Worm (Caenorhabditis elegans) whole organism, L3 larva: Measurements from ENCODE around the gene set-19.
A peak's percentile ranks its signal among the peaks of the same experiment; 100 is the strongest.

Source experiments
- ZK546.5 ChIP-seq: sonication (generic microtip); optimal IDR thresholded peaks from 2 replicates; lab custom pipeline; 2017; ENCODE audit warnings: missing biosample characterization, missing genetic modification characterization
- aly-2 ChIP-seq: fragments of 150-350 bp; optimal IDR thresholded peaks from 2 replicates; lab custom pipeline; 2014; ENCODE audit warnings: missing biosample characterization, missing genetic modification characterization
- ceh-16 ChIP-seq: sonication (generic microtip); optimal IDR thresholded peaks from 2 replicates; lab custom pipeline; 2017; ENCODE audit warnings: missing biosample characterization, missing genetic modification characterization
- ceh-28 ChIP-seq: fragments of 150-350 bp; optimal IDR thresholded peaks from 2 replicates; lab custom pipeline; 2014; ENCODE audit warnings: missing biosample characterization, missing genetic modification reagents, missing genetic modification characterization
- ceh-82 ChIP-seq: fragments of 150-350 bp; optimal IDR thresholded peaks from 2 replicates; lab custom pipeline; 2014; ENCODE audit warnings: missing biosample characterization, missing genetic modification characterization
- ceh-9 ChIP-seq: sonication (generic microtip); optimal IDR thresholded peaks from 2 replicates; lab custom pipeline; 2018; ENCODE audit warnings: missing biosample characterization, missing genetic modification characterization
- daf-12 ChIP-seq: fragments of 150-350 bp; optimal IDR thresholded peaks from 2 replicates; lab custom pipeline; 2014; ENCODE audit warnings: missing biosample characterization, missing genetic modification reagents, missing genetic modification characterization
- egl-27 ChIP-seq: sonication (generic microtip); optimal IDR thresholded peaks from 4 replicates; lab custom pipeline; 2017; ENCODE audit warnings: missing biosample characterization, missing genetic modification reagents, missing genetic modification characterization
- egl-5 ChIP-seq: fragments of 150-350 bp; optimal IDR thresholded peaks from 2 replicates; lab custom pipeline; 2017; ENCODE audit warnings: missing biosample characterization, missing genetic modification reagents, missing genetic modification characterization, inconsistent platforms
- elt-1 ChIP-seq: fragments of 150-350 bp; optimal IDR thresholded peaks from 2 replicates; lab custom pipeline; 2014; ENCODE audit warnings: missing biosample characterization, missing genetic modification characterization
- elt-2 ChIP-seq: sonication (generic microtip); optimal IDR thresholded peaks from 2 replicates; lab custom pipeline; 2016; ENCODE audit warnings: missing genetic modification reagents, mild to moderate bottlenecking, missing genetic modification characterization, missing compliant biosample characterization
- elt-3 ChIP-seq, 3 experiments: fragments of 150-350 bp in 1 of 3; sonication (generic microtip) in 2 of 3; optimal IDR thresholded peaks; 2 replicates in 2 of 3; 4 replicates in 1 of 3; lab custom pipeline; 2014 to 2017; ENCODE audit warnings: missing biosample characterization in 3 of 3, missing genetic modification characterization in 3 of 3
- fkh-10 ChIP-seq: sonication (generic microtip); optimal IDR thresholded peaks from 2 replicates; lab custom pipeline; 2017; ENCODE audit warnings: missing biosample characterization, missing genetic modification reagents, missing genetic modification characterization
- hmg-11 ChIP-seq: sonication (generic microtip); optimal IDR thresholded peaks from 2 replicates; lab custom pipeline; 2016; ENCODE audit warnings: missing genetic modification characterization, missing compliant biosample characterization
- jun-1 ChIP-seq: fragments of 150-350 bp; optimal IDR thresholded peaks from 2 replicates; lab custom pipeline; 2014; ENCODE audit warnings: missing biosample characterization, missing genetic modification reagents, missing genetic modification characterization
- lin-15B ChIP-seq: fragments of 150-350 bp; optimal IDR thresholded peaks from 2 replicates; lab custom pipeline; 2014; ENCODE audit warnings: missing biosample characterization, missing genetic modification characterization
- lin-39 ChIP-seq: fragments of 150-350 bp; optimal IDR thresholded peaks from 2 replicates; lab custom pipeline; 2018; ENCODE audit warnings: missing biosample characterization, missing genetic modification reagents, missing genetic modification characterization
- mdl-1 ChIP-seq: fragments of 150-350 bp; optimal IDR thresholded peaks from 2 replicates; lab custom pipeline; 2014; ENCODE audit warnings: missing biosample characterization, missing genetic modification characterization
- mml-1 ChIP-seq: fragments of 150-350 bp; sonication (generic microtip); optimal IDR thresholded peaks from 3 replicates; lab custom pipeline; 2014; ENCODE audit warnings: missing biosample characterization, missing genetic modification characterization
- nfya-1 ChIP-seq: sonication (generic microtip); optimal IDR thresholded peaks from 2 replicates; lab custom pipeline; 2017; ENCODE audit warnings: missing genetic modification characterization, mild to moderate bottlenecking, missing compliant biosample characterization, antibody characterized with exemption, moderate library complexity; ENCODE audit not compliant: insufficient read depth
- nhr-11 ChIP-seq: fragments of 150-350 bp; optimal IDR thresholded peaks from 2 replicates; lab custom pipeline; 2014; ENCODE audit warnings: missing biosample characterization, missing genetic modification characterization
- nhr-12 ChIP-seq: fragments of 150-350 bp; optimal IDR thresholded peaks from 2 replicates; lab custom pipeline; 2014; ENCODE audit warnings: missing biosample characterization, missing genetic modification characterization
- nhr-23 ChIP-seq: fragments of 150-350 bp; optimal IDR thresholded peaks from 2 replicates; lab custom pipeline; 2014; ENCODE audit warnings: missing biosample characterization, missing genetic modification reagents, missing genetic modification characterization
- nhr-237 ChIP-seq: fragments of 150-350 bp; optimal IDR thresholded peaks from 2 replicates; lab custom pipeline; 2014; ENCODE audit warnings: missing biosample characterization, missing genetic modification characterization
- nhr-25 ChIP-seq: sonication (generic microtip); optimal IDR thresholded peaks from 2 replicates; lab custom pipeline; 2017; ENCODE audit warnings: missing biosample characterization, missing genetic modification characterization
- nhr-28 ChIP-seq: fragments of 150-350 bp; optimal IDR thresholded peaks from 2 replicates; lab custom pipeline; 2014; ENCODE audit warnings: missing biosample characterization, missing genetic modification characterization
- nhr-43 ChIP-seq: sonication (generic microtip); optimal IDR thresholded peaks from 2 replicates; lab custom pipeline; 2016; ENCODE audit warnings: mild to moderate bottlenecking, missing genetic modification characterization, missing compliant biosample characterization; ENCODE audit not compliant: poor library complexity, severe bottlenecking
- nhr-76 ChIP-seq: fragments of 150-350 bp; sonication (generic microtip); optimal IDR thresholded peaks from 5 replicates; lab custom pipeline; 2014; ENCODE audit warnings: missing biosample characterization, missing genetic modification characterization
- pha-4 ChIP-seq: fragments of 150-350 bp; optimal IDR thresholded peaks from 2 replicates; lab custom pipeline; 2014; ENCODE audit warnings: missing biosample characterization, missing genetic modification reagents, missing genetic modification characterization
- pqm-1 ChIP-seq: fragments of 150-350 bp; optimal IDR thresholded peaks from 2 replicates; lab custom pipeline; 2017; ENCODE audit warnings: missing biosample characterization, missing genetic modification characterization, inconsistent platforms
- skn-1 ChIP-seq: fragments of 150-350 bp; optimal IDR thresholded peaks from 2 replicates; lab custom pipeline; 2014; ENCODE audit warnings: missing biosample characterization, missing genetic modification characterization
- tbx-2 ChIP-seq: sonication (generic microtip); optimal IDR thresholded peaks from 2 replicates; lab custom pipeline; 2016; ENCODE audit warnings: mild to moderate bottlenecking, missing genetic modification characterization, missing compliant biosample characterization
- zag-1 ChIP-seq: fragments of 150-350 bp; optimal IDR thresholded peaks from 2 replicates; lab custom pipeline; 2014; ENCODE audit warnings: missing biosample characterization, missing genetic modification characterization
- ztf-11 ChIP-seq: fragments of 150-350 bp; optimal IDR thresholded peaks from 2 replicates; lab custom pipeline; 2014; ENCODE audit warnings: missing biosample characterization, missing genetic modification characterization
- ztf-4 ChIP-seq: fragments of 150-350 bp; optimal IDR thresholded peaks from 2 replicates; lab custom pipeline; 2014; ENCODE audit warnings: missing biosample characterization, missing genetic modification characterization

The set-19 gene

ce11 chrX:5659614-5660013 lies 20.4 kb downstream of the set-19 start, which contains the start of gene T22B7.22:
Gene T22B7.22, plus strand, starts transcription at chrX:5659967.
- no peak for TF ChIP-seq jun-1 (tag; lab: Kevin White, UChicago)
- no peak for TF ChIP-seq ZK546.5 (tag; lab: Kevin White, UChicago)
- no peak for TF ChIP-seq nhr-237 (tag; lab: Kevin White, UChicago)
- no peak for TF ChIP-seq nfya-1 (tag; lab: Kevin White, UChicago)
- peak; percentile 28 for TF ChIP-seq nhr-43 (tag; lab: Kevin White, UChicago)
- TF ChIP-seq elt-1 (tag; lab: Kevin White, UChicago) = no peak
- TF ChIP-seq mml-1 (tag; lab: Kevin White, UChicago) = no peak
- no peak for TF ChIP-seq pha-4 (tag; lab: Kevin White, UChicago)
- TF ChIP-seq nhr-25 (tag; lab: Kevin White, UChicago) = peak; percentile 83
- TF ChIP-seq nhr-76 = no peak
- TF ChIP-seq, all 47 proteins: peak for 2

DNA sequence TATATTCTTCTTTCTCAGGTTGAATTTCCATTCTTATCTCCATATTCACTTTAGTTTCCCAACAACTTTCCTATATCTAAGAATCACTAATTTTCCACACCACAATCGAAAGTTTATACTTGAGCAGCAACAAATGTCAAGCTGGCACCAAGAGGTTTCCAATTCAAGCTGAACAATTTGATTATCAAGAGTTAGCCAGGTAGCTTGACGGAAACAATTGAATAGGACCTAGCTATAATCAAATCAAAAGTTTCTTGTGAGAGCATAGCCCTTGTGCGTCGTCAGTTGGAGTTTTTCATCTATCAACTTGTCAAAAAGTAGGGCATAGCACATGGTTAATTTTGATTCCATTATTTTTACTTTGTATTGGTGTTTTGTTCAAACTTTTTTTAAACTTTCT lies 24.4 kb downstream of the set-19 start:
- no peak for TF ChIP-seq ztf-11
- TF ChIP-seq ceh-9 = no peak
- TF ChIP-seq zag-1 = no peak
- TF ChIP-seq fkh-10 (GFP tag; lab: Kevin White, UChicago) = no peak
- TF ChIP-seq elt-1 (tag; lab: Kevin White, UChicago) = no peak
- TF ChIP-seq nhr-11 (tag; lab: Kevin White, UChicago) = no peak
- TF ChIP-seq skn-1 (tag; lab: Kevin White, UChicago) = no peak
- no peak for TF ChIP-seq aly-2 (tag; lab: Kevin White, UChicago)
- TF ChIP-seq nhr-28 = no peak
- no peak for TF ChIP-seq ztf-4 (tag; lab: Kevin White, UChicago)
- no peak for TF ChIP-seq tbx-2 (tag; lab: Kevin White, UChicago)
- TF ChIP-seq nhr-76 = no peak
- TF ChIP-seq ceh-28 (tag; lab: Kevin White, UChicago) = no peak
- TF ChIP-seq jun-1 (tag; lab: Kevin White, UChicago) = no peak
- no peak for TF ChIP-seq hmg-11 (tag; lab: Kevin White, UChicago)

- no peak for TF ChIP-seq ceh-82 (tag; lab: Kevin White, UChicago)
- TF ChIP-seq egl-5 (tag; lab: Kevin White, UChicago) = peak; percentile 14
- TF ChIP-seq pha-4 (tag; lab: Kevin White, UChicago) = peak; percentile 52
- TF ChIP-seq nhr-25 (tag; lab: Kevin White, UChicago) = peak; percentile 50
- no peak for TF ChIP-seq ztf-4 (tag; lab: Kevin White, UChicago)
- no peak for TF ChIP-seq nhr-12
- TF ChIP-seq tbx-2 (tag; lab: Kevin White, UChicago) = no peak
- TF ChIP-seq nfya-1 (tag; lab: Kevin White, UChicago) = peak; percentile 56
- TF ChIP-seq nhr-28 = no peak
- no peak for TF ChIP-seq fkh-10 (GFP tag; lab: Kevin White, UChicago)
- no peak for TF ChIP-seq nhr-43 (tag; lab: Kevin White, UChicago)
- TF ChIP-seq mdl-1 = no peak
- TF ChIP-seq daf-12 = peak; percentile 40
- peak; percentile 33 for TF ChIP-seq pqm-1
- peak; percentile 18 for TF ChIP-seq elt-2 (tag; lab: Kevin White, UChicago)
- TF ChIP-seq, all 47 proteins: peak for 7
Measured at ce11 chrX:5653813-5654212, 26.2 kb downstream of the set-19 start, which contains the start of gene T22B7.7. Gene T22B7.7, minus strand, starts transcription at chrX:5654074.

- TF ChIP-seq nhr-23 (tag; lab: Kevin White, UChicago) (no peak), lin-15B (tag; lab: Kevin White, UChicago) (no peak), jun-1 (tag; lab: Kevin White, UChicago) (no peak), mml-1 (tag; lab: Kevin White, UChicago) (no peak), egl-27 (no peak), nhr-12 (no peak), ceh-16 (tag; lab: Kevin White, UChicago) (no peak), elt-3 (tag; optimal IDR thresholded peaks at IDR 0.05; lab: Kevin White, UChicago) (no peak), lin-39 (tag; lab: Kevin White, UChicago) (no peak)
- TF ChIP-seq, all 47 proteins: peak for 0
Measured at ce11 chrX:5647884-5648283, 32.1 kb downstream of the set-19 start, which contains the start of gene srv-7. Gene srv-7, minus strand, starts transcription at chrX:5647984.
